Worm (Caenorhabditis elegans): ENCODE measurements around the gene pho-1.

DNA sequence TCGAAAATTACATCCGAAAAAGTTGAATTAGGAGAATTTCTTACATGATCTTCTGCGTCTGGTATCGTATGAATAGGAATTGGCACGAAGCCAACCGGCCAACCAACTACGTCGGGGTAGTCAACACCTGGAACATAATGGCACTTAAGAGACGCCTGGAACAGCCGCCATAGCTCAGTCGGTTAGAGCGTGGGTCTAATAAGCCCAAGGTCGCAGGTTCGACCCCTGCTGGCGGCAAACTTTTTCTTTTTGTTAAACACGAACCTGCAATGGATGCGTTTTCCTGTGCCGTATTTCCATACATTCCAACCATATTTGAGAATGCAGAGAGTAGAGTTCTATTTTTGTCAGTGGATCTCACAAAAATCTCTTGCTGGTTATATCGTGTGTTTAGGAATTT lies 2.1 kb upstream of the pho-1 start:
- TF ChIP-seq ztf-11 (tag; optimal IDR thresholded peaks at IDR 0.05): no peak
- no peak for TF ChIP-seq unc-62 (GFP tag; optimal IDR thresholded peaks at IDR 0.05)
- no peak for TF ChIP-seq jun-1 (tag; optimal IDR thresholded peaks at IDR 0.05)
- no peak for TF ChIP-seq aly-2 (tag; optimal IDR thresholded peaks at IDR 0.05)
- no peak for TF ChIP-seq nhr-76 (tag; optimal IDR thresholded peaks at IDR 0.05)
- no peak for TF ChIP-seq unc-39 (tag; optimal IDR thresholded peaks at IDR 0.05)
- no peak for TF ChIP-seq nhr-77 (tag; optimal IDR thresholded peaks at IDR 0.05)

Measured in whole organism, L3 larva.